Fruit fly (Drosophila melanogaster): ENCODE measurements around the gene CG4998.

- TF ChIP-seq topi (GFP tag; optimal IDR thresholded peaks at IDR 0.05) (no peak), CG6854 (GFP tag; optimal IDR thresholded peaks at IDR 0.05) (no peak), CG9139 (GFP tag; optimal IDR thresholded peaks at IDR 0.05) (no peak), CG32006 (GFP tag; optimal IDR thresholded peaks at IDR 0.05) (no peak), CG8632 (GFP tag; optimal IDR thresholded peaks at IDR 0.05) (no peak), Sox15 (GFP tag; optimal IDR thresholded peaks at IDR 0.05) (no peak), CG10669 (GFP tag; optimal IDR thresholded peaks at IDR 0.05) (no peak), CG6792 (GFP tag; optimal IDR thresholded peaks at IDR 0.05) (no peak), eg (GFP tag; IDR thresholded peaks at IDR 0.05) (no peak)
Observed at dm6 chr3L:16303078-16303477, 35.7 kb upstream of the CG4998 start, which contains the start of gene CG13044.

All from whole organism, prepupa.